Fruit fly (Drosophila melanogaster): ENCODE results near the gene Boh2.

Boh2 gene

dm6 chr2L:11189116-11189449, 10.3 kb downstream of the Boh2 start (continued):
- TF ChIP-seq OdsH (GFP tag; optimal IDR thresholded peaks at IDR 0.05): peak; percentile 66
- TF ChIP-seq achi (GFP tag; optimal IDR thresholded peaks at IDR 0.05): peak; percentile 54
- no peak for TF ChIP-seq ss (GFP tag; optimal IDR thresholded peaks at IDR 0.05)
- TF ChIP-seq Smox (GFP tag; optimal IDR thresholded peaks at IDR 0.05): peak; percentile 75
- peak; percentile 88 for TF ChIP-seq svp (GFP tag)
- TF ChIP-seq cyc (GFP tag; optimal IDR thresholded peaks at IDR 0.05): peak; percentile 34
- peak; percentile 53 for TF ChIP-seq CG8632 (GFP tag; optimal IDR thresholded peaks at IDR 0.05)
- TF ChIP-seq CG6808 (GFP tag; optimal IDR thresholded peaks at IDR 0.05): no peak
- TF ChIP-seq CG10669 (GFP tag; optimal IDR thresholded peaks at IDR 0.05): peak; percentile 19
- peak; percentile 39 for TF ChIP-seq vri (GFP tag; optimal IDR thresholded peaks at IDR 0.05)
- TF ChIP-seq lz (GFP tag; optimal IDR thresholded peaks at IDR 0.05): peak; percentile 16
- TF ChIP-seq CG8119 (GFP tag; IDR thresholded peaks at IDR 0.05): no peak
- TF ChIP-seq Ets21C (GFP tag; optimal IDR thresholded peaks at IDR 0.05): peak; percentile 3
- no peak for TF ChIP-seq spab (GFP tag; optimal IDR thresholded peaks at IDR 0.05)
- peak; percentile 56 for TF ChIP-seq Eip75B (GFP tag; optimal IDR thresholded peaks at IDR 0.05)
- TF ChIP-seq Sox102F (GFP tag; optimal IDR thresholded peaks at IDR 0.05): peak; percentile 66
- TF ChIP-seq Ets96B (tag; optimal IDR thresholded peaks at IDR 0.05): peak; percentile 36

DNA sequence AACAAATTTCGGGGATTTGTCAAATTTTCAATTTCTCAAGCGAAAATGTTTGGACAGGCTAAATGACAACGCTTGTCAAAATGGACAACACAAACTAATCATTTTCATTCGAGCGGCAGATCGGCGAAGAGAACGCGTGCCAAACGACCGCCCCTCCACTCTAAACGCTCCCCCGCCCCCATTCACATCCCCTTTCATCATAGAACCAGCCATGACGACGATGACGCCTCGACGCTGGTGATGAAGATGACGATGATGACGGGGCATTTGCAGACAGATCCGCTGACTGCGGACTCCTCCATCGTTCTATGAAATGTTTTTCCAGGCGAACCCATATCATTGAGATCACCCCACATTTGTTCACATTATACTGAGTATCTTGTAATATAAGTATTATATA, 11.3 kb downstream of the Boh2 start:
- TF ChIP-seq CG4318 (GFP tag; optimal IDR thresholded peaks at IDR 0.05) (no peak), CG6276 (GFP tag; optimal IDR thresholded peaks at IDR 0.05) (no peak), CG31627 (GFP tag; optimal IDR thresholded peaks at IDR 0.05) (no peak)

DNA sequence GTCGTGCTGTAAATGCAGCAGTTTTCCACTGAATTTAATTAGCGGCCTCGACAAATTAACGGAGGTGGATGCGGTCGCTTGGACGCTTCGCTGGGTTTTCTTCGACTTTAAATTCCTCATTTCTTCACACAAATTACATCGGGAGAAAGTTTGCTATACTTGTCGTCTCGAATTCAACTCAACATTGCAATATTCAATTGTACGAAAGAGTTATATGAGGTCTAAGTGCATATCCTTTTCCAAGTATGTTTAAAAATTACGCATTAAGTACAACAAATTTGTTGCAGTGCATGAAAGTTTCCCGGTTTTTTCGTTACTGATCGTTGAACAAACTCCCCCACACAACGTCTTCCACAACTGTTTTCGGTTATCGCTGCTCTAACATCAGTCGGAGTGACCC, 13.9 kb downstream of the Boh2 start:
- TF ChIP-seq Blimp-1 (GFP tag; optimal IDR thresholded peaks at IDR 0.05) (no peak), CG10631 (GFP tag; optimal IDR thresholded peaks at IDR 0.05) (peak; percentile 11), achi (GFP tag; optimal IDR thresholded peaks at IDR 0.05) (peak; percentile 34), CG11902 (GFP tag; optimal IDR thresholded peaks at IDR 0.05) (no peak), Met (GFP tag; optimal IDR thresholded peaks at IDR 0.05) (peak; percentile 27), CG32006 (GFP tag; optimal IDR thresholded peaks at IDR 0.05) (peak; percentile 63), Eip75B (GFP tag; optimal IDR thresholded peaks at IDR 0.05) (no peak), net (GFP tag; optimal IDR thresholded peaks at IDR 0.05) (peak; percentile 5), Sox102F (GFP tag; optimal IDR thresholded peaks at IDR 0.05) (peak; percentile 24), dac (GFP tag; optimal IDR thresholded peaks at IDR 0.05) (no peak), acj6 (GFP tag; optimal IDR thresholded peaks at IDR 0.05) (peak; percentile 18), esn (GFP tag; optimal IDR thresholded peaks at IDR 0.05) (peak; percentile 42), CG10669 (GFP tag; optimal IDR thresholded peaks at IDR 0.05) (no peak), Hr38 (GFP tag; optimal IDR thresholded peaks at IDR 0.05) (no peak), CG6808 (GFP tag; optimal IDR thresholded peaks at IDR 0.05) (no peak), OdsH (GFP tag; optimal IDR thresholded peaks at IDR 0.05) (peak; percentile 24), Ets21C (GFP tag; optimal IDR thresholded peaks at IDR 0.05) (peak; percentile 12), Eip78C (GFP tag) (peak; percentile 40), pdm3 (GFP tag; optimal IDR thresholded peaks at IDR 0.05) (peak; percentile 47), CG8119 (GFP tag; IDR thresholded peaks at IDR 0.05) (peak; percentile 40; the same call in 1 of the 3 replicates), salr (GFP tag; optimal IDR thresholded peaks at IDR 0.05) (peak in 1 of 2 experiments; percentile 17), dsx (GFP tag; optimal IDR thresholded peaks at IDR 0.05; ENCODE audit: poor library complexity, severe bottlenecking) (no peak), CG9139 (GFP tag; optimal IDR thresholded peaks at IDR 0.05) (no peak), CG6792 (GFP tag; optimal IDR thresholded peaks at IDR 0.05) (no peak), CG31627 (GFP tag; optimal IDR thresholded peaks at IDR 0.05) (peak; percentile 50), Smox (GFP tag; optimal IDR thresholded peaks at IDR 0.05) (peak; percentile 42), svp (GFP tag) (peak; percentile 68), CG16779 (tag; optimal IDR thresholded peaks at IDR 0.05) (no peak), CG34406 (GFP tag; optimal IDR thresholded peaks at IDR 0.05) (peak; percentile 1), Sox14 (GFP tag; optimal IDR thresholded peaks at IDR 0.05) (no peak), Ets96B (tag; optimal IDR thresholded peaks at IDR 0.05) (no peak), CG15336 (GFP tag; IDR thresholded peaks at IDR 0.05) (peak; percentile 50; the same call in 1 of the 2 replicates), Hr39 (GFP tag; optimal IDR thresholded peaks at IDR 0.05) (peak; percentile 51), eg (GFP tag; IDR thresholded peaks at IDR 0.05) (0 out of 3 replicates have a peak, but pooled peaks have one; percentile 7), vri (GFP tag; optimal IDR thresholded peaks at IDR 0.05) (no peak), Gug (GFP tag; IDR thresholded peaks at IDR 0.05) (0 out of 2 replicates have a peak, but pooled peaks have one; percentile 16), Sox15 (GFP tag; optimal IDR thresholded peaks at IDR 0.05) (no peak), Lpt (GFP tag; optimal IDR thresholded peaks at IDR 0.05) (peak; percentile 27)
